Worm (Caenorhabditis elegans) whole organism, mixed stage, embryonic: ENCODE results near the gene ceh-37.

ENCODE experiments used
- blmp-1 ChIP-seq: fragments of 150-350 bp; optimal IDR thresholded peaks from 2 replicates; lab custom pipeline; 2014; ENCODE audit warnings: missing biosample characterization, missing genetic modification characterization
- ces-1 ChIP-seq: fragments of 150-350 bp; optimal IDR thresholded peaks from 2 replicates; lab custom pipeline; 2014; ENCODE audit warnings: missing biosample characterization, missing genetic modification reagents, missing genetic modification characterization
- elt-3 ChIP-seq: fragments of 150-350 bp; optimal IDR thresholded peaks from 2 replicates; lab custom pipeline; 2014; ENCODE audit warnings: missing biosample characterization, missing genetic modification characterization
- mep-1 ChIP-seq: fragments of 150-350 bp; optimal IDR thresholded peaks from 2 replicates; lab custom pipeline; 2017; ENCODE audit warnings: missing biosample characterization, missing genetic modification reagents, missing genetic modification characterization, inconsistent platforms
- nhr-12 ChIP-seq: fragments of 150-350 bp; optimal IDR thresholded peaks from 2 replicates; lab custom pipeline; 2014; ENCODE audit warnings: missing biosample characterization, missing genetic modification characterization
- nhr-2 ChIP-seq: fragments of 150-350 bp; optimal IDR thresholded peaks from 2 replicates; lab custom pipeline; 2014; ENCODE audit warnings: missing biosample characterization, missing genetic modification characterization
- nhr-237 ChIP-seq: fragments of 150-350 bp; optimal IDR thresholded peaks from 2 replicates; lab custom pipeline; 2014; ENCODE audit warnings: missing biosample characterization, missing genetic modification characterization
- nhr-28 ChIP-seq: fragments of 150-350 bp; optimal IDR thresholded peaks from 2 replicates; lab custom pipeline; 2014; ENCODE audit warnings: missing biosample characterization, missing genetic modification characterization
- nhr-76 ChIP-seq: sonication (generic microtip); optimal IDR thresholded peaks from 2 replicates; lab custom pipeline; 2017; ENCODE audit warnings: missing biosample characterization, missing genetic modification characterization
- pha-4 ChIP-seq: fragments of 150-350 bp; optimal IDR thresholded peaks from 2 replicates; lab custom pipeline; 2018; ENCODE audit warnings: missing biosample characterization, missing genetic modification reagents, missing genetic modification characterization
- snpc-4 ChIP-seq: fragments of 150-350 bp; optimal IDR thresholded peaks from 2 replicates; lab custom pipeline; 2014; ENCODE audit warnings: missing biosample characterization, missing genetic modification characterization
- unc-62 ChIP-seq: fragments of 150-350 bp; optimal IDR thresholded peaks from 2 replicates; lab custom pipeline; 2014; ENCODE audit warnings: missing biosample characterization, missing genetic modification reagents, missing genetic modification characterization

ce11 chrX:14213314-14213713 is 5.5 kb upstream of the ceh-37 start:
- TF ChIP-seq nhr-76 (tag; lab: Kevin White, UChicago) = no peak
- TF ChIP-seq ces-1 (GFP tag; lab: Kevin White, UChicago) = no peak
- TF ChIP-seq nhr-2 (tag; lab: Kevin White, UChicago) = no peak
- no peak for TF ChIP-seq blmp-1
- no peak for TF ChIP-seq elt-3 (tag; lab: Kevin White, UChicago)
- no peak for TF ChIP-seq pha-4 (tag; lab: Kevin White, UChicago)
- no peak for TF ChIP-seq snpc-4 (tag; lab: Kevin White, UChicago)
- no peak for TF ChIP-seq nhr-28 (tag; lab: Kevin White, UChicago)
- TF ChIP-seq nhr-237 = no peak
- no peak for TF ChIP-seq unc-62 (GFP tag; lab: Kevin White, UChicago)
- no peak for TF ChIP-seq mep-1
- no peak for TF ChIP-seq nhr-12 (tag; lab: Kevin White, UChicago)
